Fruit fly (Drosophila melanogaster): ENCODE measurements around the gene Abi.
A peak's percentile ranks its signal among the peaks of the same experiment; 100 is the strongest.

The Abi gene

DNA sequence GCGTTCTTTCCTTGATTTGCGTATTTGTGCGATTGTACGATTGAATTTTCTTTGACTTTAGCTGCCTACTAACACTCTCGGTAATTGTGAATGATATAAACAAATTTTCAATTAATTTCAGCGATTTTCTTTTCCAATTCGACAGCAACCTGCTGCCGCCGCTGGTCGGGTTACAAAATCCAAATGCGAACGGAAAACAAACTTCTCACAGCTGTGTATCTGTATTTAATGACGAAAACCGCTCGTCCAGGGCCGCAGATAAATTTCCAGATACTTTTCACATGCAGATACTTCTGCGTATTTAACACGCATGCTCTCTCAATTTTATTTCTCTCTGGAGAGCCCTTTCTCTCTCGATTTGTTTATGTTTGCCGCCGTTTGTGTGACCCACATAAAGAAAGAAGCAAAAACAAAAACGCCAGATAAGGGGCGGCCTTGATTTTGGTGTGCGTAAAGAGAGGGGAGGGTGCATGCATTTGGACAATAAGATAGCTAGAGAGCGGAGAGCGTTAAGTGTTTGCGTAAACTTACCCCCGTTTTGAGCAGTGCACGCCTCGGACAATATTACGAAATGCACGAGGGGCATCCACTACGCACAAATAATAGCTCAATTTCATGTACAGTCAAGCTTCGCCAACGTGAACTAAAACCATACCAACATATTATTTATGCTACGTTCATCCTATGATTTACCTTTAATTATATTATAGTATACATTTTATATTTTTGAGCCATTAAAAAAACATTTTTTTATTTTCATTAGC is 13.9 kb downstream of the Abi start, which contains the start of gene CG12402:
TSS of gene CG12402 (minus strand) at position 164 of the 764 bp plus-strand sequence.
- no peak for TF ChIP-seq CG17801 (GFP tag; optimal IDR thresholded peaks at IDR 0.05; ENCODE audit: partially characterized antibody)

DNA sequence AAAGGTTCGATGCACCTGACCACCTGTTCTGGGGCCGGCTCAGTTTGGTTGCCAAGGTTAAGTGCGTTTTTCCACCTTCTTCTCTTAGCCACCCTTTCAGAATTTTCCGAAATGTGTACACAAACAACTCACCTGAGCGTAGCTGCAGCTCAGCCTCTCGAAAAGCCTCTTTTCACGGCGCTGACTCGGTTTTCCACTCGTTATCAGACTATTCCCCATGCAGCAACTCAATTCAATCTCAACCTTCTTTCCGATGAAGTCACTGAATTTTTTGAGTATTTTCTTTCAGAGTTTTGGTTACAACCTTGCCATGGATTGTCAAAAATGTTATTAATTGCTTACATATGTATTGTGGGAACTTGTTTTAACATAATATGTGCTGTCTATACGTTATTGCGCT is 14.6 kb downstream of the Abi start:
- no peak for TF ChIP-seq CG17801 (GFP tag; optimal IDR thresholded peaks at IDR 0.05; ENCODE audit: partially characterized antibody)

DNA sequence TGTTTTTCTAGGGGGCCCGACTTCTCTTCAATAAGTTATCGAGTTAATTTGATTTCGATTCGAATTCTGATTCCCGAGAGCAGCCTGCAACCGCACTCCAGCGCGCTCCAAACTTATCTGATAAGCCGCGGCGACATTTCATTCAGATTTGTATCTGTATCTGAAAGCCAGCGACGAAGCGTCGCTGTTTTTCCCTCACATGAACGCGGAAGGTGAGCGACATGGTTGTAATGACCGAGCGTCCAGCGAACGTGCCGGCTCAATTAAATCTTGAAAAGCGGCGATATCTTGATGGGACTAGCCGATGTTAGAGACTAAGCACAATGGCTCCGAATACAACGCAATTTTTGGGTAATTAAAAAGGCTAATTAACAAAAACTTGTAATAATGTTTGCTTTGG is 19.2 kb downstream of the Abi start, which contains the start of gene PK1-R:
TSS of gene PK1-R (minus strand) at position 101 of the 400 bp plus-strand sequence.
- TF ChIP-seq CG17801 (GFP tag; optimal IDR thresholded peaks at IDR 0.05; ENCODE audit: partially characterized antibody), result no peak

DNA sequence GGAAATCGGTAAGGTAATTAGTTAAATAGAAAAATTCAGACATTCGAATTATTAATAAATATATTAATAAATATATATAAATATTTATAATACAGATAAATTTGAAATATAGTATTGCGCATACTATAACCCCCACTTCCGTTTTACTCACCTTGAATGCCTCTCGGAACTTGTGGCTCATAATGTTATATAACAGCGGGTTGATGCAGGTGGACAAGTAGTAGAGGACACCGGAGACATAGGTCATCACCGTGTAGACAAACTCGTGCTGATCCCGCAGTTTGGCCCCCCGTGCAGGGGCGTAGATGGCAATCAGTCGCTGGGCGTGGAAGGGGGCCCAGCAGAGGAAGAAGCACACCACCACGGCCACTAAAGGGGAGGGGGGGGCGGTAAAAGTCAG is 21.3 kb downstream of the Abi start:
- no peak for TF ChIP-seq CG17801 (GFP tag; optimal IDR thresholded peaks at IDR 0.05; ENCODE audit: partially characterized antibody)

DNA sequence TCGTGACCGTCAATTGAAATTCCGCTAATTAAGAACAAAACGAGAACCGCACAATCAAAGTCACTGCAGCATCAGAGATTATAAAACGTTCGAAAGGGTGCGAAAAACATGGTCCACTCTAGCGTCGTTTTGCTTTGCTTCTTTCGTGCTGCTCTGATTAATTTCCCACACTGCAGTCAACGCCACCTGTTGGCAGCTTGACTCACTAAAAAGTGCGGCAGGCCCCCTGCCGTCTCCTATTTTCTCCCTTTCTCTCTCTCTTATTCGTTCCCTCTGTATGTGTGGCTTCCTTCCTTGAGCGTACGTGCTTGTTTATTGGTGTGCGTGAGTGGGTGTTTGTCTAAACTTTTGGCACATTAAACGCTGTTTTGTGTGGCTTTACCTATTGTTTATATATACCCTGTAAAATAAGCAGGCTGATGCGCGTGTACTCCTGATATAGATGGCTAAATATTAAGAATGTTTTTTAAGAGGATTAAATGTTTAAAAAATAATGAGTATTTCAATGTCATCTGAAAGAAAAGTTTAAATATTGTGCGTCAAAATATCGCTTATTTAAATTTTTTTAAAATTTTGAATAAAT is 23.6 kb downstream of the Abi start:
- no peak for TF ChIP-seq CG17801 (GFP tag; optimal IDR thresholded peaks at IDR 0.05; ENCODE audit: partially characterized antibody)

DNA sequence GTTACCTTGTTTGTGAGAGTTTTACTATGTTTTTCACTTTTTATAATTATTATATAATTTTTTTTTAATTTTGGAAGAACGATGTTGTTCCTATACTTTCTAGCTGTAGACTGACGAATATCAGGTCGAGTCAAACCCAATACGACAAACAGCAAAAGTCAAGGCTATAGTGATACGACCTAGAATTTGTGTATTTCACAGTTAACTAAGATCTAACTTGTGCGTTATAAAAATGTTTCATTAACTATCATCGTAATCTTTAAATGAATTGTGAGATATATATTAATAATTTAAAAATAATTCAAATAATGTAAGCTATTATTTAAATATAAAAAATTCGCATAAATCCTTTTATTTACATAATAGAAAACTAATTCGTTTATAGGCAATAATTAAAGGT is 24.2 kb downstream of the Abi start, which contains the start of gene CG9920:
TSS of gene CG9920 (minus strand) at position 101 of the 400 bp plus-strand sequence.
- TF ChIP-seq CG17801 (GFP tag; optimal IDR thresholded peaks at IDR 0.05; ENCODE audit: partially characterized antibody), result no peak

DNA sequence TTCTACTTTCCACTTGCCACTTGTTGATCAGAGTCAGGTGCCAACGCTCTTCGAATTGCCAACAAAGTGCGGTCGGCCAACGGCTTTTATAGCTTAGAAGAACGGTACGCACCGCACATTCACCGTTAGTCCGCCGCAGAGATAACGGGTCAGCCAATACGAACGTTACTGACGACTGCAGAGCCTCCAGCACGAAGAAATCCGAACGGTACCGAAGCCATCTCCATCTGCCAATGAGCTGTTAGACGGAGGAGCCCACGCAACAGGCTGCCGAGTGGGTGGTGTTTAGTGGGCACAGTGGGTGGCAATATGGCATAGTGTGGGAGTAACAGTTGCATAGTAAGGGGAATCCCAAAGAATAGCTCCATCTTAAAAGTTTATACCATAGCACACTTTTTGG is 25.4 kb downstream of the Abi start, which contains the start of gene CCHa1:
TSS of gene CCHa1 (minus strand) at position 44 of the 400 bp plus-strand sequence.
- no peak for TF ChIP-seq CG17801 (GFP tag; optimal IDR thresholded peaks at IDR 0.05; ENCODE audit: partially characterized antibody)

DNA sequence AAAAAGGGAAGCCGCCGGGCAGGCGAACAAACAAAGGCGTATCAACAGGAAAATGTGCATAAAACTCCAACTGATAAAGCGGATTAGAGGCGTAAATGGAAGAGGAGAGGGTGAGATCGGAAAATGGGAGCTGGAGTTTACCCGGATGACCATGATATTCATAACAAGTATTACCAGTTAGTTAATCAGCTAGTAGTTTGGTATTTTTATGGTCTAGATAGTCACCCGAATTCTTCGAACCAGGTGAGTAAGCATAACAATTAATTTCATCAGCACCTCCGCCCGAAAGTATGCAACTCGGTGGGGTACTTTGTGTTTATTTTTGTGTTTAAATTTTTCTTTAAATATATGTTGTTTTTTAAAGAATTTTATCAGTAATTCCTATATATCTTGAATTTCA is 26.3 kb downstream of the Abi start:
- TF ChIP-seq CG17801 (GFP tag; optimal IDR thresholded peaks at IDR 0.05; ENCODE audit: partially characterized antibody), result no peak

DNA sequence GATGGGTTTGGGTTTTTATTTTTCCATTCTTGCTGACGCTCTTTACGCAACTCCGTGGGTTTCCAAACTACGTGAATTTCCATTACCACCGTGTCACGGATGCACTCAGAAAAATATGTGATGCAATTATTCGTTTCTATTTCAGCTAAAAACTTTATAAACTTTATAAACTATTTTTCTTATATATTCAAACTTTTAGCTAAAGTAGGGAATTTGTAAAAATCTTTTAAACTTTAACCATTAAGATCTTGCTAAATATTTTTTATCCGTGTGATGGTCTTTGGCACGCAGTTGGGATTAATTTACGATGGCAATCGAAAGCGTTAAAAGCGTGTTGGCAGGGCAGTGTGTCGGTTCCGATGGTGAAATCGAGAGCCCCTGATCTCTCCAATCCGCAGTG is 26.8 kb downstream of the Abi start:
- TF ChIP-seq CG17801 (GFP tag; optimal IDR thresholded peaks at IDR 0.05; ENCODE audit: partially characterized antibody), result no peak

DNA sequence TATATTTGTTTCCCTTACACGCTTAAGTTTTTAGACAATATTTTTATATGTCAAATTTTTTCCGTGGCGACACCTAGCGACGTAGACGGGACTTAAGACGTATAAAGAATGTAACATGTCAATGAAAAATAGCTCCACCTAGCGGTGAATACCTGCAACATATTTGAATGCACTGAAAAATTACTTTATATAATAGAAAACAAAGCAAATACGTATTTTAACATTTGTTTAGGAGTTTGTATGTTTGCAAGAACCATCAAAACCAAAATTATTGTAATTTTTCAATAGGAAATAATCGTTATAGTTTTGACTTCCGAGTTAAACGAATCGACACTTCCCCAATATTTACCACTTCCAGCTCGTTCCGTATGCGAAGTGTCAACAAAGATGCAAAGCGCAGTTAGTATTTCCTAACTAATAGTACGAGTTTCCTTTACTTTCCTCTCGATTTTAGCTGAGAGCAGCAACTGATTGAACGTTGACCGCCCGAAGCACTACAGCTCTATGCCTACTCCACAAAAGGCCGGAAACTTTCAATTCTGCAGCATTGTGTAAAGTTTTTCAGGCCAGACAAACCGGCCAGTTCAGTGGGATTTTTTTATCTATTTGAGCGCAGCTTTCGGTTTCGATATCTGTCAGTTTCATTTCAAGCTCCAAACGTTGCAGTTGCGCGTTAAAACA is 33.2 kb downstream of the Abi start, which contains the start of gene Npc2b:
TSS of gene Npc2b (plus strand) at position 631 of the 681 bp plus-strand sequence.
- peak; percentile 13 for TF ChIP-seq CG17801 (GFP tag; optimal IDR thresholded peaks at IDR 0.05; ENCODE audit: partially characterized antibody)

DNA sequence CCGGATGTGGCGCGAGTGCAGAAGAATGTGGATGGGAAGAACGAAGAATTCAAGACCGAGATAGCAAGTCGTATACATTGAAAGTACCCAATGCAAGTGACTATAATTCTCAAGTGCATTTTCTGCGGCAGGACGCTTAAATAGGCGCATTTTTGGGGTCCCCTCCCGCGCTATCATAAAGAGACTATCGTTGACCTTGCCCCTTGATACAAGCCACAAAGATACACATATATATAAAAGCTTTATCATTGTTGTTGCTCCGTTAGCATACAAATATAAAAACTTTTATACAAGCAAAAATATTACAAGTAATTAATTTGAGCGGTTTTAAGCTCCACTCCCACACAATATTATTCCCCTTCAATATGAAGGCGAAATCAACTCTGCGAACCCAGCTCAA is 34.1 kb downstream of the Abi start:
- no peak for TF ChIP-seq CG17801 (GFP tag; optimal IDR thresholded peaks at IDR 0.05; ENCODE audit: partially characterized antibody)

DNA sequence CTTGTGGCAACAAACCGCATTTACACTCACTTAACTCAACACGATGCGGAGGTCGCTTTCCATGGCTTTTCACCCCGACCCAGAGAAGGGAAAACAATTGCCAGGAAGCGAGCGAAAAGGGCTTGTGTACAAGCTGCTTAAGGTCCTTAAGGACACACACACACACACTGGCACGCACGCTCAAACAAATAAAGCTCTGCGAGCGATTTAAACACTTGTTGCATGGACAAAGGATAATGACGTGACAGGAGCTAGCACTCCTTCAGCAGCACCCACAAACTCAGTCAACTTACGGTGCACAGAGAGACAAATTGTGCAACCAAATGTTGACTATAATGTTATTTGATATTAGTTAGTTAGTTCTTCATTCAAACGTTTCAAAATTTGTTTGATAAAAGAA is 36.7 kb downstream of the Abi start:
- no peak for TF ChIP-seq CG17801 (GFP tag; optimal IDR thresholded peaks at IDR 0.05; ENCODE audit: partially characterized antibody)

DNA sequence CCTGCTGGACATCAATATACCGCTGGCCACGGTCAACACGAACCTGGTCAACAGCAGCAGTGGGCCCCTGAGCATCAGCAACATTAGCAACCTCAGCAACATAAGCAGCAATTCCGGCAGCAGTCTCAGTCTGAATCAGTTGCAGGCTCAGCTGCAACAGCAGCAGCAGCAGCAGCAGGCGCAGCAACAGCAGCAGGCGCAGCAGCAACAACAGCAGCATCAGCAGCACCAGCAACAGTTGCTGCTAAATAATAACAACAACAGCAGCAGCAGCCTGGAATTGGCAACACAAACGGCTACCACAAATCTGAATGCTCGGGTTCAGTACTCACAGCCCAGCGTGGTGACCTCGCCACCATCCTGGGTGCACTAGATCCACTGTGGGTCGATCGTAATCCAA is 40.7 kb downstream of the Abi start:
- TF ChIP-seq CG17801 (GFP tag; optimal IDR thresholded peaks at IDR 0.05; ENCODE audit: partially characterized antibody), result no peak

DNA sequence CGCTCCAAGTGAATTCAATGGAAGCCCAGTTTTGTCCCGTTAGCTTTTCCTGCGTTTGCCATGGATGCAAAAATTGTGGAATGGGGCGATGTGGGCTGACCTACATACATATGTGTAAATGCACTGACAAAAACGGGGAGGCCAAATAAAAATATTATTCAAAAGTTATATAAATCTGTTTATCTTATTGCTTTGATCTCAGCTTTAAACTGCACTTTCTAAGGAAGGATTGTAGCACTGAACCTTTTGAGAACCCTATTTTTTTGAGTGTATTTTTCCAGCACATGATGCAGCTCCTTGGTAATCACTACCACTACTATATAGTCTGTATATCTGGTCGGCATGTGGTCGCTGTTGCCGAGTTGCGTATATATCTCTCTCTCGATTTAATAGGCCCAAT is 45.2 kb downstream of the Abi start:
- TF ChIP-seq CG17801 (GFP tag; optimal IDR thresholded peaks at IDR 0.05; ENCODE audit: partially characterized antibody), result no peak

DNA sequence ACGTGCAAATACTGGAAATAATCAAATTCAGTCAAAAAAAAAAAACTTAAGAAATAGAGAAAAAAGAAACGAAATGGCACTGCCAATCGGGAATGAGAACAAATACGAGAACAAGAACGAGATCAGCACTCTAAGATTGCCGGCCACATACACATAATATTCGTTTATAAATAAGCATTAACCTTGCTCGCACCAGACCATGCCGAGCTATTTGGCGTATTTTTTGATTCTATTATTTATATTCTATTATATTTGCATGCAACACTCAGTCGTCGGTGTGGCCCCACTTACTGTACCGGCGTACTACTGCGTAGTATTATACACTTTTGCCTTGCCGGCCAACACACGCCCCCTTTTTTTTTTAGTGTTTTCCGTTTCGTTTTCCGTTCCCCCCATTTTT is 51.6 kb downstream of the Abi start:
- TF ChIP-seq CG17801 (GFP tag; optimal IDR thresholded peaks at IDR 0.05; ENCODE audit: partially characterized antibody), result no peak

DNA sequence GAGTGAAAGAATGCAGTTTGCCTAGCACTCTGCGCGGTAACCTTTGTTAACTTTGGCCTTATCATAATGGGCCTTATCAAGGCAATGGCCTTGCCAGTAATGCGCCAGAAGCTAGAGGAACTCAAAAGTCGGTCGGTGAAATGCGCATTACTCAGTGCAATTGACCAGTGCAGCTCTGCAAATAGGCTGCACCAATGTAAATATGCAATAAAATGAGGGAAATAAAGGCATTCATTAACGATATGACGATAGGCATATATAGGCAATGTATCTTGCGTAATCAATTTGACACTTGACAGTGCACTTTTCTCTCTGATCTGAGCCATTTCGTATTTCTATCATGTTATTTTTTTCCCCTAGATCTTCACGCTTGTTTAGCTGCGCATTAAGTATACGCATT is 52.1 kb downstream of the Abi start:
- TF ChIP-seq CG17801 (GFP tag; optimal IDR thresholded peaks at IDR 0.05; ENCODE audit: partially characterized antibody), result no peak

Measured in ovary, adult (tissue).